Fruit fly (Drosophila melanogaster) whole organism, embryonic: Measurements from ENCODE around the gene Pif1.
A peak's percentile ranks its signal among the peaks of the same experiment; 100 is the strongest.

Source experiments
- CG13123 ChIP-seq: fragments of 200-800 bp; sonication (Bioruptor generic); optimal IDR thresholded peaks from 2 replicates; lab custom pipeline; 2016; ENCODE audit warnings: missing biosample characterization, missing genetic modification characterization
- CG1602 ChIP-seq: fragments of 200-800 bp; sonication (Bioruptor generic); optimal IDR thresholded peaks from 3 replicates; lab custom pipeline; 2016; ENCODE audit warnings: missing biosample characterization, missing genetic modification characterization
- CG18599 ChIP-seq: fragments of 200-800 bp; sonication (Bioruptor generic); optimal IDR thresholded peaks from 3 replicates; lab custom pipeline; 2017; ENCODE audit warnings: missing biosample characterization, missing genetic modification characterization, mild to moderate bottlenecking, moderate library complexity, missing genetic modification reagents
- CG4282 ChIP-seq: fragments of 200-800 bp; sonication (Bioruptor generic); optimal IDR thresholded peaks from 2 replicates; lab custom pipeline; 2016; ENCODE audit warnings: missing biosample characterization, missing genetic modification characterization
- CG6683 ChIP-seq: fragments of 200-800 bp; sonication (Bioruptor generic); optimal IDR thresholded peaks from 2 replicates; lab custom pipeline; 2017; ENCODE audit warnings: missing biosample characterization, mild to moderate bottlenecking, missing genetic modification characterization, missing genetic modification reagents
- Camta ChIP-seq: fragments of 200-800 bp; sonication (Bioruptor generic); optimal IDR thresholded peaks from 2 replicates; lab custom pipeline; 2016; ENCODE audit warnings: missing biosample characterization, missing genetic modification characterization
- HLHmδ ChIP-seq: fragments of 200-800 bp; sonication (Bioruptor generic); optimal IDR thresholded peaks from 2 replicates; lab custom pipeline; 2018; ENCODE audit warnings: missing biosample characterization, mild to moderate bottlenecking, missing genetic modification characterization, moderate library complexity
- NC2β ChIP-seq: fragments of 200-800 bp; sonication (Bioruptor generic); optimal IDR thresholded peaks from 2 replicates; lab custom pipeline; 2016; ENCODE audit warnings: missing biosample characterization, missing genetic modification characterization
- hth ChIP-seq: fragments of >200 bp; optimal IDR thresholded peaks from 2 replicates; lab custom pipeline; 2017; ENCODE audit warnings: inconsistent platforms
- sd ChIP-seq: fragments of 200-800 bp; sonication (Bioruptor generic); optimal IDR thresholded peaks from 3 replicates; lab custom pipeline; 2018; ENCODE audit warnings: missing biosample characterization, mild to moderate bottlenecking, missing genetic modification characterization, moderate library complexity
- ssp ChIP-seq: fragments of 200-800 bp; sonication (Bioruptor generic); IDR thresholded peaks from 2 replicates; pipeline ENCODE4 v1.3.6; 2022; ENCODE audit warnings: missing biosample characterization, missing genetic modification characterization
- trem ChIP-seq: fragments of 200-800 bp; optimal IDR thresholded peaks from 3 replicates; lab custom pipeline; 2019; ENCODE audit warnings: missing biosample characterization, mild to moderate bottlenecking, missing genetic modification characterization, moderate library complexity

DNA sequence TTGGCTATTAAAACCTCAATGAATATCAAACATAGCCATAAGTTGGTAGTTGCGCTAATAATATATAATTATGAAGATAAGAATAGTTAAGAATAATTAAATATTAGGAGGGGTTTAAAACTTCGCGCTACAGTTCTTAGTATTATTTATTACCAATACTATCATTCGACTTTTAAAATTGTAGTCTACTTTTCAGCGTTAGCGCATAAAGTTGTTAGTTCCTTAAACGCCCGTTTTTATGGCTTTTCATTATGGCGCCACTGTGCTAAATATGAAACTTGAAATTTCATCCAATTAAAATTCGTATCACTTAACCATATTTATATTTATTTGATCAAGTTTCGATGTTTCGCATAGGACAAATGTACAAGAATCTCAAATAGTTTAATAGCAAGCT lies 10.6 kb upstream of the Pif1 start:
- TF ChIP-seq Camta (GFP tag; lab: Kevin White, UChicago) (no peak), trem (tag; lab: Kevin White, UChicago) (peak; percentile 35), HLHmδ (no peak), hth (lab: Kevin White, UChicago) (no peak), CG4282 (GFP tag; lab: Kevin White, UChicago) (no peak), NC2β (no peak), CG13123 (GFP tag; lab: Kevin White, UChicago) (no peak), CG6683 (GFP tag; lab: Kevin White, UChicago) (no peak), CG18599 (no peak), CG1602 (no peak), sd (tag; lab: Kevin White, UChicago) (no peak), ssp (GFP tag; lab: Robert Waterston, UW) (no peak)
